Fruit fly (Drosophila melanogaster) S2 (cell line): ENCODE measurements around the gene NimC3.

ENCODE experiments used
- CG8478 ChIP-seq: fragments of >200 bp; optimal IDR thresholded peaks from 2 replicates; lab custom pipeline; 2018
- CTCF ChIP-seq, 2 experiments: fragments of >200 bp; optimal IDR thresholded peaks; 2 replicates each; lab custom pipeline; 2018

The NimC3 gene

dm6 chr2L:14023136-14024050 is 3.4 kb upstream of the NimC3 start:
- no peak for TF ChIP-seq CG8478 (lab: Kevin White, UChicago)
- no peak for TF ChIP-seq CTCF (optimal IDR thresholded peaks at IDR 0.05; lab: Kevin White, UChicago)

- TF ChIP-seq CTCF (optimal IDR thresholded peaks at IDR 0.05; lab: Kevin White, UChicago) (no peak), CG8478 (lab: Kevin White, UChicago) (no peak)
Observed at dm6 chr2L:14022130-14022735, 2.2 kb upstream of the NimC3 start.

dm6 chr2L:14021646-14022129 is 1.7 kb upstream of the NimC3 start:
- TF ChIP-seq CG8478 (lab: Kevin White, UChicago) = no peak
- TF ChIP-seq CTCF (optimal IDR thresholded peaks at IDR 0.05; lab: Kevin White, UChicago) = no peak

dm6 chr2L:14020875-14021643 is 1.1 kb upstream of the NimC3 start:
- TF ChIP-seq CG8478 (lab: Kevin White, UChicago) (no peak), CTCF (optimal IDR thresholded peaks at IDR 0.05; lab: Kevin White, UChicago) (no peak)

- TF ChIP-seq CG8478 (lab: Kevin White, UChicago) = peak; percentile 28
- TF ChIP-seq CTCF (optimal IDR thresholded peaks at IDR 0.05; lab: Kevin White, UChicago) = no peak
Observed at dm6 chr2L:14020545-14020874, 502 bp upstream of the NimC3 start.

- TF ChIP-seq CTCF (optimal IDR thresholded peaks at IDR 0.05; lab: Kevin White, UChicago) (no peak), CG8478 (lab: Kevin White, UChicago) (no peak)
Observed at dm6 chr2L:14019654-14020053, 354 bp downstream of the NimC3 start.

- TF ChIP-seq CG8478 (lab: Kevin White, UChicago) (no peak), CTCF (optimal IDR thresholded peaks at IDR 0.05; lab: Kevin White, UChicago) (no peak)
Observed at dm6 chr2L:14015109-14015508, 4.9 kb downstream of the NimC3 start.

- TF ChIP-seq CTCF (optimal IDR thresholded peaks at IDR 0.05; lab: Kevin White, UChicago) (no peak), CG8478 (lab: Kevin White, UChicago) (no peak)
Observed at dm6 chr2L:14013478-14013877, 6.5 kb downstream of the NimC3 start.

dm6 chr2L:14012304-14013054 is 7.5 kb downstream of the NimC3 start, which contains the start of gene bgm:
bgm (plus strand) TSS chr2L:14013004.
- no peak for TF ChIP-seq CTCF (optimal IDR thresholded peaks at IDR 0.05; lab: Kevin White, UChicago)
- no peak for TF ChIP-seq CG8478 (lab: Kevin White, UChicago)

- TF ChIP-seq CTCF (optimal IDR thresholded peaks at IDR 0.05; lab: Kevin White, UChicago) (no peak), CG8478 (lab: Kevin White, UChicago) (no peak)
Observed at dm6 chr2L:14011591-14012303, 8.3 kb downstream of the NimC3 start.

- no peak for TF ChIP-seq CTCF (optimal IDR thresholded peaks at IDR 0.05; lab: Kevin White, UChicago)
- no peak for TF ChIP-seq CG8478 (lab: Kevin White, UChicago)
Observed at dm6 chr2L:14010410-14010809, 9.6 kb downstream of the NimC3 start.

- no peak for TF ChIP-seq CTCF (optimal IDR thresholded peaks at IDR 0.05; lab: Kevin White, UChicago)
- no peak for TF ChIP-seq CG8478 (lab: Kevin White, UChicago)
Observed at dm6 chr2L:14007801-14008200, 12.2 kb downstream of the NimC3 start, which contains the start of gene CG42692. CG42692 (plus strand) TSS chr2L:14008101.

- no peak for TF ChIP-seq CG8478 (lab: Kevin White, UChicago)
- TF ChIP-seq CTCF (optimal IDR thresholded peaks at IDR 0.05; lab: Kevin White, UChicago) = no peak
Observed at dm6 chr2L:14001887-14002286, 18.1 kb downstream of the NimC3 start.
